Fruit fly (Drosophila melanogaster) whole organism, embryonic: ENCODE data around the gene f-cup.

Experiments used
- Bdp1 ChIP-seq: fragments of 200-800 bp; sonication (Bioruptor generic); optimal IDR thresholded peaks from 3 replicates; lab custom pipeline; 2016; ENCODE audit warnings: missing biosample characterization, missing genetic modification characterization
- Bteb2 ChIP-seq: fragments of 200-800 bp; sonication (Bioruptor generic); optimal IDR thresholded peaks from 2 replicates; lab custom pipeline; 2016; ENCODE audit warnings: missing biosample characterization, missing genetic modification characterization
- CG10209 ChIP-seq: fragments of 200-800 bp; sonication (Bioruptor generic); optimal IDR thresholded peaks from 3 replicates; lab custom pipeline; 2017; ENCODE audit warnings: missing biosample characterization, mild to moderate bottlenecking, missing genetic modification characterization, missing genetic modification reagents
- CG10267 ChIP-seq: fragments of 200-800 bp; sonication (Bioruptor generic); optimal IDR thresholded peaks from 2 replicates; lab custom pipeline; 2018; ENCODE audit warnings: missing biosample characterization, mild to moderate bottlenecking, missing genetic modification characterization, moderate library complexity
- CG10321 ChIP-seq: fragments of 200-800 bp; sonication (Bioruptor generic); IDR thresholded peaks from 2 replicates; pipeline ENCODE4 v1.3.6; 2022; ENCODE audit warnings: missing biosample characterization, missing genetic modification characterization
- CG10366 ChIP-seq: fragments of 200-800 bp; sonication (Bioruptor generic); IDR thresholded peaks from 2 replicates; pipeline ENCODE4 v1.3.6; 2022; ENCODE audit warnings: missing biosample characterization, missing genetic modification characterization
- CG11085 ChIP-seq: fragments of 200-800 bp; sonication (Bioruptor generic); IDR thresholded peaks from 2 replicates; pipeline ENCODE4 v1.3.6; 2022; ENCODE audit warnings: missing biosample characterization, missing genetic modification characterization
- CG12219 ChIP-seq: fragments of 200-800 bp; sonication (Bioruptor generic); optimal IDR thresholded peaks from 3 replicates; lab custom pipeline; 2018; ENCODE audit warnings: missing biosample characterization, mild to moderate bottlenecking, missing genetic modification characterization
- CG12659 ChIP-seq: fragments of 200-800 bp; sonication (Bioruptor generic); optimal IDR thresholded peaks from 3 replicates; lab custom pipeline; 2017; ENCODE audit warnings: mild to moderate bottlenecking, missing biosample characterization, missing genetic modification reagents, missing genetic modification characterization
- CG14965 ChIP-seq: fragments of 200-800 bp; sonication (Bioruptor generic); optimal IDR thresholded peaks from 2 replicates; lab custom pipeline; 2016; ENCODE audit warnings: missing biosample characterization, missing genetic modification characterization, borderline replicate concordance
- CG1529 ChIP-seq: fragments of 200-800 bp; sonication (Bioruptor generic); optimal IDR thresholded peaks from 3 replicates; lab custom pipeline; 2018; ENCODE audit warnings: missing biosample characterization, missing genetic modification characterization
- CG15696 ChIP-seq: fragments of 200-800 bp; sonication (Bioruptor generic); optimal IDR thresholded peaks from 2 replicates; lab custom pipeline; 2019; ENCODE audit warnings: missing biosample characterization, mild to moderate bottlenecking, missing genetic modification characterization, moderate library complexity
- CG17385 ChIP-seq: fragments of 200-800 bp; sonication (Bioruptor generic); optimal IDR thresholded peaks from 3 replicates; lab custom pipeline; 2018; ENCODE audit warnings: missing biosample characterization, mild to moderate bottlenecking, missing genetic modification characterization
- CG17568 ChIP-seq: fragments of 200-800 bp; sonication (Bioruptor generic); optimal IDR thresholded peaks from 2 replicates; lab custom pipeline; 2018; ENCODE audit warnings: missing biosample characterization, mild to moderate bottlenecking, missing genetic modification characterization, moderate library complexity
- CG17829 ChIP-seq: fragments of 200-800 bp; optimal IDR thresholded peaks from 2 replicates; lab custom pipeline; 2019; ENCODE audit warnings: missing biosample characterization, mild to moderate bottlenecking, missing genetic modification characterization, moderate library complexity
- CG18476 ChIP-seq: fragments of 200-800 bp; sonication (Bioruptor generic); optimal IDR thresholded peaks from 2 replicates; lab custom pipeline; 2016; ENCODE audit warnings: missing biosample characterization, mild to moderate bottlenecking, missing genetic modification characterization
- CG18599 ChIP-seq: fragments of 200-800 bp; sonication (Bioruptor generic); optimal IDR thresholded peaks from 3 replicates; lab custom pipeline; 2017; ENCODE audit warnings: missing biosample characterization, missing genetic modification characterization, mild to moderate bottlenecking, moderate library complexity, missing genetic modification reagents
- CG2129 ChIP-seq: fragments of 200-800 bp; sonication (Bioruptor generic); IDR thresholded peaks from 2 replicates; pipeline ENCODE4 v1.3.6; 2022; ENCODE audit warnings: missing biosample characterization, missing genetic modification characterization; ENCODE audit not compliant: partially characterized antibody
- CG2199 ChIP-seq: fragments of 200-800 bp; sonication (Bioruptor generic); IDR thresholded peaks from 3 replicates; pipeline ENCODE4 v1.3.6; 2022; ENCODE audit warnings: missing biosample characterization, missing genetic modification characterization
- CG3281 ChIP-seq: fragments of 200-800 bp; sonication (Bioruptor generic); optimal IDR thresholded peaks from 3 replicates; lab custom pipeline; 2017; ENCODE audit warnings: missing biosample characterization, mild to moderate bottlenecking, missing genetic modification characterization
- CG4328 ChIP-seq: fragments of 200-800 bp; sonication (Bioruptor generic); optimal IDR thresholded peaks from 3 replicates; lab custom pipeline; 2017; ENCODE audit warnings: missing biosample characterization, missing genetic modification reagents, missing genetic modification characterization
- CG6791 ChIP-seq: fragments of 200-800 bp; sonication (Bioruptor generic); IDR thresholded peaks from 3 replicates; pipeline ENCODE4 v1.3.6; 2022; ENCODE audit warnings: missing biosample characterization, missing genetic modification characterization; ENCODE audit not compliant: partially characterized antibody
- CG8089 ChIP-seq: fragments of 200-800 bp; sonication (Bioruptor generic); optimal IDR thresholded peaks from 3 replicates; lab custom pipeline; 2016; ENCODE audit warnings: missing biosample characterization, missing genetic modification characterization
- CG8765 ChIP-seq: fragments of 200-800 bp; sonication (Bioruptor generic); IDR thresholded peaks from 2 replicates; pipeline ENCODE4 v1.3.6; 2022; ENCODE audit warnings: missing biosample characterization, missing genetic modification characterization
- CG9797 ChIP-seq: fragments of 200-800 bp; sonication (Bioruptor generic); optimal IDR thresholded peaks from 3 replicates; lab custom pipeline; 2018; ENCODE audit warnings: missing biosample characterization, mild to moderate bottlenecking, missing genetic modification characterization
- CrebB ChIP-seq: fragments of 200-800 bp; sonication (Bioruptor generic); optimal IDR thresholded peaks from 3 replicates; lab custom pipeline; 2018; ENCODE audit warnings: missing biosample characterization, mild to moderate bottlenecking, missing genetic modification characterization
- Hmr ChIP-seq: fragments of 200-800 bp; sonication (Bioruptor generic); optimal IDR thresholded peaks from 3 replicates; lab custom pipeline; 2017; ENCODE audit warnings: mild to moderate bottlenecking, missing biosample characterization, missing genetic modification reagents, missing genetic modification characterization
- Hsf ChIP-seq: fragments of 200-800 bp; sonication (Bioruptor generic); optimal IDR thresholded peaks from 3 replicates; lab custom pipeline; 2016; ENCODE audit warnings: missing biosample characterization, missing genetic modification characterization
- MESR4 ChIP-seq: fragments of 200-800 bp; sonication (Bioruptor generic); optimal IDR thresholded peaks from 2 replicates; lab custom pipeline; 2018; ENCODE audit warnings: missing biosample characterization, mild to moderate bottlenecking, missing genetic modification characterization, moderate library complexity
- Nf-YA ChIP-seq: fragments of 200-800 bp; sonication (Bioruptor generic); IDR thresholded peaks from 2 replicates; pipeline ENCODE4 v1.3.6; 2022; ENCODE audit warnings: missing biosample characterization, missing genetic modification characterization
- NfI ChIP-seq: fragments of 200-800 bp; sonication (Bioruptor generic); optimal IDR thresholded peaks from 3 replicates; lab custom pipeline; 2018; ENCODE audit warnings: missing biosample characterization, mild to moderate bottlenecking, missing genetic modification characterization, moderate library complexity
- PHDP ChIP-seq: fragments of 200-800 bp; sonication (Bioruptor generic); optimal IDR thresholded peaks from 3 replicates; lab custom pipeline; 2018; ENCODE audit warnings: missing biosample characterization, mild to moderate bottlenecking, missing genetic modification characterization, moderate library complexity
- Rfx ChIP-seq: fragments of 200-800 bp; sonication (Bioruptor generic); IDR thresholded peaks from 2 replicates; pipeline ENCODE4 v1.3.6; 2022; ENCODE audit warnings: missing biosample characterization, missing genetic modification characterization
- Sin3A ChIP-seq: fragments of >200 bp; optimal IDR thresholded peaks from 2 replicates; lab custom pipeline; 2018
- Tbp ChIP-seq: fragments of >200 bp; optimal IDR thresholded peaks from 2 replicates; lab custom pipeline; 2018; ENCODE audit warnings: missing biosample characterization, missing genetic modification characterization
- bbx ChIP-seq: fragments of 200-800 bp; sonication (Bioruptor generic); IDR thresholded peaks from 2 replicates; pipeline ENCODE4 v1.3.6; 2022; ENCODE audit warnings: missing biosample characterization, missing genetic modification characterization; ENCODE audit not compliant: partially characterized antibody
- chif ChIP-seq, 2 experiments: fragments of 200-800 bp; sonication (Bioruptor generic); optimal IDR thresholded peaks; 3 replicates each; lab custom pipeline; 2016; ENCODE audit warnings: missing biosample characterization in 2 of 2, missing genetic modification characterization in 2 of 2
- dan ChIP-seq: fragments of 200-800 bp; sonication (Bioruptor generic); IDR thresholded peaks from 2 replicates; pipeline ENCODE4 v1.3.6; 2022; ENCODE audit warnings: missing biosample characterization, missing genetic modification characterization
- esg ChIP-seq: fragments of 200-800 bp; sonication (Bioruptor generic); conservative IDR thresholded peaks from 2 replicates; pipeline ENCODE4 v1.3.6; 2022; ENCODE audit warnings: missing biosample characterization, missing genetic modification characterization
- eve ChIP-seq, 2 experiments: fragments of >200 bp; optimal IDR thresholded peaks; 2 replicates each; lab custom pipeline; 2017; ENCODE audit warnings: missing biosample characterization in 2 of 2, missing genetic modification characterization in 2 of 2
- ewg ChIP-seq: fragments of 200-800 bp; sonication (Bioruptor generic); optimal IDR thresholded peaks from 3 replicates; lab custom pipeline; 2017; ENCODE audit warnings: mild to moderate bottlenecking, missing biosample characterization, missing genetic modification reagents, missing genetic modification characterization
- eyg ChIP-seq: fragments of 200-800 bp; sonication (Bioruptor generic); optimal IDR thresholded peaks from 3 replicates; lab custom pipeline; 2016; ENCODE audit warnings: missing biosample characterization, missing genetic modification characterization
- pnt ChIP-seq: fragments of 200-800 bp; sonication (Bioruptor generic); optimal IDR thresholded peaks from 3 replicates; lab custom pipeline; 2016; ENCODE audit warnings: missing biosample characterization, missing genetic modification characterization
- ranshi ChIP-seq: fragments of 200-800 bp; sonication (Bioruptor generic); IDR thresholded peaks from 2 replicates; pipeline ENCODE4 v1.3.6; 2022; ENCODE audit warnings: missing biosample characterization, missing genetic modification characterization
- ro ChIP-seq: fragments of 200-800 bp; sonication (Bioruptor generic); IDR thresholded peaks from 2 replicates; pipeline ENCODE4 v1.3.6; 2022; ENCODE audit warnings: missing biosample characterization, missing genetic modification characterization
- schlank ChIP-seq: fragments of 200-800 bp; sonication (Bioruptor generic); optimal IDR thresholded peaks from 2 replicates; lab custom pipeline; 2018; ENCODE audit warnings: missing biosample characterization, mild to moderate bottlenecking, missing genetic modification characterization
- sd ChIP-seq: fragments of 200-800 bp; sonication (Bioruptor generic); optimal IDR thresholded peaks from 3 replicates; lab custom pipeline; 2018; ENCODE audit warnings: missing biosample characterization, mild to moderate bottlenecking, missing genetic modification characterization, moderate library complexity
- sens-2 ChIP-seq: fragments of 200-800 bp; sonication (Bioruptor generic); IDR thresholded peaks from 2 replicates; pipeline ENCODE4 v1.3.6; 2022; ENCODE audit warnings: missing biosample characterization, missing genetic modification characterization
- slou ChIP-seq: fragments of 200-800 bp; sonication (Bioruptor generic); optimal IDR thresholded peaks from 3 replicates; lab custom pipeline; 2016; ENCODE audit warnings: missing biosample characterization, missing genetic modification characterization
- sr ChIP-seq: fragments of 200-800 bp; sonication (Bioruptor generic); IDR thresholded peaks from 3 replicates; pipeline ENCODE4 v1.3.6; 2022; ENCODE audit warnings: missing biosample characterization, missing genetic modification characterization
- tna ChIP-seq: fragments of 200-800 bp; sonication (Bioruptor generic); IDR thresholded peaks from 2 replicates; pipeline ENCODE4 v1.3.6; 2022; ENCODE audit warnings: missing biosample characterization, missing genetic modification characterization; ENCODE audit not compliant: partially characterized antibody
- wor ChIP-seq: fragments of 200-800 bp; sonication (Bioruptor generic); IDR thresholded peaks from 2 replicates; pipeline ENCODE4 v1.3.6; 2022; ENCODE audit warnings: missing biosample characterization, missing genetic modification characterization

f-cup gene

DNA sequence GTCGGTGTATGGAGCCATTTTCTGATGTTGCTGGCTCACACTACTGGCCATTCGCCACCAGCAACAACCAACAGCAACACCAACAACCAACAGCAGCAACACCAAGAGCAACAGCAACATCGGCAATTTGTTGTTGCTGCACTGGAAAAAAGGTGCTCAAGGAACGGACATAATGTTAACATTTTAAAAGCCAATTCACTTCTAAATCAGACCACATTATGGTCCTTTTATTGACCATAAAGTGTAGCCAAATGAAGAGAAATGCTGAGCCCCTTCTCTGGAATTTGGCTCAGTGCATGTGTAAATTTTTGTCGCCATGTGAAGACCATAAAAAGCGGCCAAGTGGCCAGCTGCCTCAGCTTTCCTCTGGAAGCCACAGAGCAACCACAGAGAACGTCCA, 16.2 kb upstream of the f-cup start (continued):
- TF ChIP-seq tna (no peak), CG11085 (GFP tag; lab: Robert Waterston, UW) (no peak), chif (GFP tag; optimal IDR thresholded peaks at IDR 0.05; lab: Kevin White, UChicago) (no peak), CG18599 (GFP tag; lab: Kevin White, UChicago) (no peak), CG17829 (tag; lab: Kevin White, UChicago) (no peak), CG12659 (GFP tag; lab: Kevin White, UChicago) (no peak), Nf-YA (GFP tag; lab: Robert Waterston, UW) (peak; percentile 46; the same call in 1 of the 2 replicates), CG8089 (GFP tag; lab: Kevin White, UChicago) (no peak), CG4328 (GFP tag; lab: Kevin White, UChicago) (no peak), CG2129 (no peak), Hmr (GFP tag; lab: Kevin White, UChicago) (no peak), ranshi (GFP tag; lab: Robert Waterston, UW) (peak; percentile 41; the same call in 1 of the 2 replicates), PHDP (no peak), CrebB (tag; lab: Kevin White, UChicago) (no peak), sens-2 (GFP tag; lab: Robert Waterston, UW) (no peak), Bteb2 (GFP tag; lab: Kevin White, UChicago) (no peak), Sin3A (lab: Kevin White, UChicago) (no peak), CG10366 (GFP tag; lab: Robert Waterston, UW) (peak; percentile 60), Hsf (GFP tag; lab: Kevin White, UChicago) (no peak), CG10209 (no peak), CG10267 (no peak), CG8765 (GFP tag; lab: Robert Waterston, UW) (no peak), schlank (tag; lab: Kevin White, UChicago) (no peak), ro (GFP tag; lab: Robert Waterston, UW) (no peak), CG9797 (GFP tag; lab: Kevin White, UChicago) (no peak), slou (GFP tag; lab: Kevin White, UChicago) (no peak), CG17385 (GFP tag; lab: Kevin White, UChicago) (no peak), CG18476 (GFP tag; lab: Kevin White, UChicago) (no peak), CG15696 (tag; lab: Kevin White, UChicago) (no peak), CG12219 (GFP tag; lab: Kevin White, UChicago) (no peak), CG2199 (GFP tag; lab: Robert Waterston, UW) (no peak), bbx (GFP tag; lab: Robert Waterston, UW) (no peak), CG10321 (GFP tag; lab: Robert Waterston, UW) (no peak), Bdp1 (GFP tag; lab: Kevin White, UChicago) (no peak), CG17568 (GFP tag; lab: Kevin White, UChicago) (no peak), MESR4 (GFP tag; lab: Kevin White, UChicago) (no peak), sd (tag; lab: Kevin White, UChicago) (no peak), esg (no peak; the same call in 1 of the 2 replicates), pnt (GFP tag; lab: Kevin White, UChicago) (peak; percentile 33), CG1529 (GFP tag; lab: Kevin White, UChicago) (no peak), CG6791 (GFP tag; lab: Robert Waterston, UW) (no peak), wor (GFP tag; lab: Robert Waterston, UW) (no peak), Tbp (GFP tag; lab: Kevin White, UChicago) (no peak), ewg (GFP tag; lab: Kevin White, UChicago) (no peak), NfI (GFP tag; lab: Kevin White, UChicago) (no peak), eyg (GFP tag; lab: Kevin White, UChicago) (peak; percentile 48), CG3281 (GFP tag; lab: Kevin White, UChicago) (no peak), CG14965 (GFP tag; lab: Kevin White, UChicago) (no peak), dan (no peak), sr (GFP tag; lab: Robert Waterston, UW) (no peak), Rfx (GFP tag; lab: Robert Waterston, UW) (peak; percentile 35; the same call in 1 of the 2 replicates), eve (GFP tag; optimal IDR thresholded peaks at IDR 0.05; lab: Kevin White, UChicago) (no peak)
